Fruit fly (Drosophila melanogaster): Measurements from ENCODE around the gene RpS6.

RpS6 gene

DNA sequence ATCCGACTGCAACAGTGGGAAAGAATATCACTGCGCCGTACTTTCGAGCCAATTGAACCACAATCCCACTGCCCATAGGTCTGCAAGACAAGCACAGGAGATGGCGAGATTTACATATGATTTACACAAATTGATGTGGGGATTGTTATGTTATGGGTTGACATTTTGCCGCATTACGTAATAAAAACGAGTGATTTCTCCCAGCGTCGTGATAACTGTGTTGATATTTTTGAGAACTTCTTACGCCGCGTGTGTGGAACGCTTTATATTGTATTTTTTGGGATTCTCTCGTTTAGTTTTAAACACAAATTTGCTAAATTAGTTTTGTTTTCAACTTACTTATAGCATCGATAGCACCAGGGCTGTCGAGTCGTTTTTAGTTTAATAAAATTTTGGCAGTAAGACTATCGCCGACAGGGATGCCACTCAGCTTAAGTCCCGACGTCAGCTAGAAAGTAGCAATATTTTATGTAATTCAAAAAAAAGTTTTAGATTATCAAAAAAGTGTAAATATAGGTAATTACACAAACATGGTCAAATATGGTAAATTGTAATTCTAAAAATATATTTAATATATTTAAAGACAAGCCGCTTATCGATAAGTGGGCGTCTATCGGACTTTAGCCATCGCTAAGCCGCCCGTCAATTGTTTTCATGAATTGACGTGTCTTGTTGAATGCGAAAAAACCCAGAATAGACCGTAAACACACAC lies 7.6 kb downstream of the RpS6 start, which contains the start of the genes CG45089, ND-MNLL and p115:
Gene CG45089 (minus strand): TSS at position 388 of the 712 bp plus-strand sequence.
Gene ND-MNLL (minus strand): TSS at position 388 of the 712 bp plus-strand sequence.
Gene p115 (plus strand): TSS at position 621 of the 712 bp plus-strand sequence.
- TF ChIP-seq CG31365 (tag; optimal IDR thresholded peaks at IDR 0.05) (no peak), bbx (GFP tag; IDR thresholded peaks at IDR 0.05; ENCODE audit: partially characterized antibody) (no peak), Med (GFP tag) (peak; percentile 86), schlank (tag; optimal IDR thresholded peaks at IDR 0.05) (no peak), CG7357 (GFP tag; IDR thresholded peaks at IDR 0.05) (no peak), CG10431 (GFP tag; optimal IDR thresholded peaks at IDR 0.05) (no peak), cas (GFP tag; IDR thresholded peaks at IDR 0.05) (peak; percentile 55; the same call in 1 of the 2 replicates), Eip74EF (GFP tag; optimal IDR thresholded peaks at IDR 0.05) (peak in 1 of 2 experiments; percentile 23), CG14965 (GFP tag; optimal IDR thresholded peaks at IDR 0.05; ENCODE audit: borderline replicate concordance) (no peak), nmo (GFP tag; optimal IDR thresholded peaks at IDR 0.05) (peak; percentile 73), CG17328 (GFP tag; IDR thresholded peaks at IDR 0.05) (0 out of 2 replicates have a peak, but pooled peaks have one; percentile 42), CG4404 (GFP tag; IDR thresholded peaks at IDR 0.05) (0 out of 2 replicates have a peak, but pooled peaks have one; percentile 28), salm (tag; optimal IDR thresholded peaks at IDR 0.05) (no peak), Atf6 (GFP tag; IDR thresholded peaks at IDR 0.05) (no peak), CG6765 (GFP tag; optimal IDR thresholded peaks at IDR 0.05) (peak; percentile 30), CG10959 (GFP tag; IDR thresholded peaks at IDR 0.05) (no peak), YL-1 (GFP tag; optimal IDR thresholded peaks at IDR 0.05) (peak; percentile 85), jumu (GFP tag; optimal IDR thresholded peaks at IDR 0.05) (no peak), CG17385 (GFP tag; optimal IDR thresholded peaks at IDR 0.05) (no peak), da (GFP tag; optimal IDR thresholded peaks at IDR 0.05) (no peak), slou (GFP tag; optimal IDR thresholded peaks at IDR 0.05) (peak; percentile 26), CG4730 (GFP tag; IDR thresholded peaks at IDR 0.05) (no peak), Blimp-1 (GFP tag; optimal IDR thresholded peaks at IDR 0.05) (peak; percentile 45), CG16863 (GFP tag; optimal IDR thresholded peaks at IDR 0.05) (no peak), grn (GFP tag; optimal IDR thresholded peaks at IDR 0.05) (no peak), Ets97D (GFP tag; optimal IDR thresholded peaks at IDR 0.05) (peak; percentile 44), NC2β (GFP tag; optimal IDR thresholded peaks at IDR 0.05) (peak; percentile 12), twi (tag; optimal IDR thresholded peaks at IDR 0.05) (peak; percentile 26), onecut (GFP tag; IDR thresholded peaks at IDR 0.05) (0 out of 2 replicates have a peak, but pooled peaks have one; percentile 6), CG11723 (GFP tag; optimal IDR thresholded peaks at IDR 0.05) (no peak), amos (GFP tag; IDR thresholded peaks at IDR 0.05; ENCODE audit: partially characterized antibody) (peak; percentile 57), Stat92E (GFP tag; optimal IDR thresholded peaks at IDR 0.05) (no peak), MBD-R2 (GFP tag; IDR thresholded peaks at IDR 0.05) (peak; percentile 78), B-H2 (GFP tag; optimal IDR thresholded peaks at IDR 0.05) (peak; percentile 74), CG7786 (GFP tag; optimal IDR thresholded peaks at IDR 0.05) (peak; percentile 11), CG4854 (GFP tag; optimal IDR thresholded peaks at IDR 0.05) (no peak), fu2 (GFP tag; optimal IDR thresholded peaks at IDR 0.05) (peak; percentile 20), wek (GFP tag; optimal IDR thresholded peaks at IDR 0.05) (no peak), NK7.1 (GFP tag; optimal IDR thresholded peaks at IDR 0.05) (no peak), CG9727 (GFP tag; optimal IDR thresholded peaks at IDR 0.05) (peak; percentile 71), p53 (GFP tag; optimal IDR thresholded peaks at IDR 0.05) (peak; percentile 68), CTCF (GFP tag; optimal IDR thresholded peaks at IDR 0.05) (no peak), Dek (tag; optimal IDR thresholded peaks at IDR 0.05) (peak; percentile 48), CG9817 (tag; optimal IDR thresholded peaks at IDR 0.05) (peak; percentile 62), HmgZ (tag; optimal IDR thresholded peaks at IDR 0.05) (peak; percentile 55), sens (GFP tag) (peak; percentile 88), Spps (tag; optimal IDR thresholded peaks at IDR 0.05) (peak; percentile 9), run (tag; optimal IDR thresholded peaks at IDR 0.05) (no peak), MESR4 (GFP tag; optimal IDR thresholded peaks at IDR 0.05) (peak; percentile 53), abd-A (tag; optimal IDR thresholded peaks at IDR 0.05) (no peak)

Measured in whole organism, embryonic.